Worm (Caenorhabditis elegans): ENCODE measurements around the gene F11D11.22.

DNA sequence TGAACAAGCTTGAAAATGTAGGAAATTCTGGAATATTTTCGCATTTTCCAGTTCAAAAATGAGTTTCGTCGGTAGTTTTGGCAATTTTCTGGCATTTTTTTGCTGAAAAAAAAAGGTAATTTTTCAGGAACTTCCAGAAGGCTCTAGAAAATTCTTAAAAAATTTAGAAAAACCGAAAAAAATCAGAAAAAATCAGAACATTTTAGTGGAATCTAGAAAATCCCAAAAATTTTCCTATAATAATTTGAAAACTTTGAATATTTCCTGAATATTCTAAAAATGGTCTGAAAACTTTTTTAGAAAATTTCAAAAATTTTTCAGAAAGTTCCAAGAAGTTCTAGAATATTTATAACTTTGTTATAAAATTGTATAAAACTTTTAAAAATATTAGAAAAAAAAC is 24.6 kb downstream of the F11D11.22 start, which contains the start of gene Y17D7B.3:
- TF ChIP-seq ama-1 (optimal IDR thresholded peaks at IDR 0.05) = no peak
- no peak for TF ChIP-seq ceh-24 (tag; optimal IDR thresholded peaks at IDR 0.05)
- TF ChIP-seq nfya-1 (tag; optimal IDR thresholded peaks at IDR 0.05) = no peak
- no peak for TF ChIP-seq F13H6.1 (tag; optimal IDR thresholded peaks at IDR 0.05)
- TF ChIP-seq pat-9 (tag; optimal IDR thresholded peaks at IDR 0.05) = no peak
- TF ChIP-seq pha-4 (tag; optimal IDR thresholded peaks at IDR 0.05) = no peak
- TF ChIP-seq gmeb-2 (tag; optimal IDR thresholded peaks at IDR 0.05) = no peak
- no peak for TF ChIP-seq sdc-2 (tag; optimal IDR thresholded peaks at IDR 0.05)

All from whole organism, late embryonic.